Worm (Caenorhabditis elegans) whole organism, L4 larva: Measurements from ENCODE around the gene C03A7.13.

ENCODE experiments used
- skn-1 ChIP-seq: fragments of 150-350 bp; optimal IDR thresholded peaks from 2 replicates; lab custom pipeline; 2014; ENCODE audit warnings: missing biosample characterization, missing genetic modification characterization
- ztf-11 ChIP-seq: fragments of 150-350 bp; optimal IDR thresholded peaks from 2 replicates; lab custom pipeline; 2014; ENCODE audit warnings: missing biosample characterization, missing genetic modification characterization

- TF ChIP-seq skn-1 (tag; lab: Kevin White, UChicago) (no peak), ztf-11 (tag; lab: Kevin White, UChicago) (no peak)
Measured at ce11 chrV:5155516-5155915, 36.8 kb downstream of the C03A7.13 start, which contains the start of gene srx-38.
